Worm (Caenorhabditis elegans) whole organism, early embryonic: ENCODE measurements around the gene srx-32.

Source experiments
- B0310.2 ChIP-seq: sonication (generic microtip); optimal IDR thresholded peaks from 2 replicates; lab custom pipeline; 2016; ENCODE audit warnings: mild to moderate bottlenecking, missing genetic modification characterization, missing compliant biosample characterization
- F13C5.2 ChIP-seq: sonication (generic microtip); optimal IDR thresholded peaks from 2 replicates; lab custom pipeline; 2017; ENCODE audit warnings: mild to moderate bottlenecking, missing genetic modification characterization, inconsistent platforms, missing compliant biosample characterization
- aly-1 ChIP-seq: sonication (generic microtip); optimal IDR thresholded peaks from 2 replicates; lab custom pipeline; 2016; ENCODE audit warnings: missing genetic modification characterization, missing compliant biosample characterization
- ama-1 ChIP-seq: fragments of 150-350 bp; optimal IDR thresholded peaks from 2 replicates; lab custom pipeline; 2014
- ceh-13 ChIP-seq: fragments of 200-800 bp; sonication (Bioruptor generic); optimal IDR thresholded peaks from 2 replicates; lab custom pipeline; 2018; ENCODE audit warnings: mild to moderate bottlenecking, missing genetic modification characterization, missing compliant biosample characterization
- ceh-36 ChIP-seq: sonication (generic microtip); optimal IDR thresholded peaks from 2 replicates; lab custom pipeline; 2016; ENCODE audit warnings: missing genetic modification characterization, inconsistent platforms, missing compliant biosample characterization
- ets-7 ChIP-seq: sonication (generic microtip); optimal IDR thresholded peaks from 2 replicates; lab custom pipeline; 2016; ENCODE audit warnings: missing genotype, missing genetic modification characterization, missing compliant biosample characterization
- flt-1 ChIP-seq: fragments of 200-800 bp; sonication (Bioruptor generic); IDR thresholded peaks from 2 replicates; pipeline ENCODE4 v1.3.6; 2022; ENCODE audit warnings: missing genetic modification characterization, missing compliant biosample characterization
- hmbx-1 ChIP-seq: sonication (generic microtip); optimal IDR thresholded peaks from 2 replicates; lab custom pipeline; 2016; ENCODE audit warnings: mild to moderate bottlenecking, missing genetic modification characterization, missing compliant biosample characterization
- hmg-4 ChIP-seq: fragments of 200-800 bp; sonication (Bioruptor generic); optimal IDR thresholded peaks from 2 replicates; lab custom pipeline; 2018; ENCODE audit warnings: mild to moderate bottlenecking, missing genetic modification characterization, missing compliant biosample characterization
- hnd-1 ChIP-seq: sonication (generic microtip); optimal IDR thresholded peaks from 2 replicates; lab custom pipeline; 2016; ENCODE audit warnings: missing genetic modification characterization, missing compliant biosample characterization
- pes-1 ChIP-seq: fragments of 200-800 bp; sonication (Bioruptor generic); IDR thresholded peaks from 2 replicates; pipeline ENCODE4 v1.3.6; 2022; ENCODE audit warnings: missing genetic modification reagents, missing genetic modification characterization, missing compliant biosample characterization
- scrt-1 ChIP-seq: fragments of 200-800 bp; sonication (Bioruptor generic); IDR thresholded peaks from 2 replicates; pipeline ENCODE4 v1.3.6; 2022; ENCODE audit warnings: missing genetic modification characterization, missing compliant biosample characterization
- sea-1 ChIP-seq: fragments of 200-800 bp; sonication (Bioruptor generic); conservative IDR thresholded peaks from 2 replicates; pipeline ENCODE4 v1.3.6; 2022; ENCODE audit warnings: missing genetic modification characterization, missing compliant biosample characterization
- tbx-11 ChIP-seq: fragments of 200-800 bp; sonication (Bioruptor generic); IDR thresholded peaks from 2 replicates; pipeline ENCODE4 v1.3.6; 2022; ENCODE audit warnings: missing genetic modification characterization, missing compliant biosample characterization
- tbx-37 ChIP-seq: fragments of 200-800 bp; sonication (Bioruptor generic); conservative IDR thresholded peaks from 2 replicates; pipeline ENCODE4 v1.3.6; 2022; ENCODE audit warnings: missing genetic modification reagents, missing genetic modification characterization, missing compliant biosample characterization
- tra-4 ChIP-seq: sonication (generic microtip); optimal IDR thresholded peaks from 2 replicates; lab custom pipeline; 2017; ENCODE audit warnings: missing genetic modification characterization, missing compliant biosample characterization

Gene srx-32

ce11 chrV:814716-815115 lies 5.8 kb downstream of the srx-32 start, which contains the start of gene R13D11.3:
TSS of gene R13D11.3 (plus strand) at chrV:815016.
- no peak for TF ChIP-seq aly-1 (tag; lab: Kevin White, UChicago)
- TF ChIP-seq B0310.2 (tag; lab: Kevin White, UChicago): no peak
- no peak for TF ChIP-seq tra-4 (tag; lab: Kevin White, UChicago)
- TF ChIP-seq ceh-36 (tag; lab: Kevin White, UChicago): no peak
- TF ChIP-seq sea-1 (GFP tag; lab: Robert Waterston, UW): no peak
- TF ChIP-seq tbx-11 (GFP tag; lab: Robert Waterston, UW): no peak
- TF ChIP-seq ama-1 (lab: Kevin White, UChicago): no peak
- TF ChIP-seq hmbx-1 (tag; lab: Kevin White, UChicago): no peak
- no peak for TF ChIP-seq hmg-4 (GFP tag; lab: Kevin White, UChicago)
- TF ChIP-seq tbx-37 (GFP tag; lab: Robert Waterston, UW): no peak
- no peak for TF ChIP-seq ceh-13
- no peak for TF ChIP-seq scrt-1
- no peak for TF ChIP-seq flt-1
- TF ChIP-seq ets-7: no peak

ce11 chrV:813101-813500 lies 7.4 kb downstream of the srx-32 start, which contains the start of gene R13D11.10:
TSS of gene R13D11.10 (minus strand) at chrV:813201.
- TF ChIP-seq hnd-1 (tag; lab: Kevin White, UChicago) (no peak), B0310.2 (tag; lab: Kevin White, UChicago) (no peak), flt-1 (no peak), tbx-11 (GFP tag; lab: Robert Waterston, UW) (no peak), sea-1 (GFP tag; lab: Robert Waterston, UW) (no peak), aly-1 (tag; lab: Kevin White, UChicago) (no peak), tra-4 (tag; lab: Kevin White, UChicago) (no peak), hmbx-1 (tag; lab: Kevin White, UChicago) (no peak), ets-7 (no peak), pes-1 (GFP tag; lab: Robert Waterston, UW) (no peak), F13C5.2 (tag; lab: Kevin White, UChicago) (no peak), ceh-13 (no peak), tbx-37 (GFP tag; lab: Robert Waterston, UW) (no peak), hmg-4 (GFP tag; lab: Kevin White, UChicago) (no peak), scrt-1 (no peak), ceh-36 (tag; lab: Kevin White, UChicago) (no peak), ama-1 (lab: Kevin White, UChicago) (no peak)

ce11 chrV:810281-810862 lies 10.2 kb downstream of the srx-32 start, which contains the start of gene R13D11.4:
TSS of gene R13D11.4 (plus strand) at chrV:810812.
- no peak for TF ChIP-seq flt-1
- TF ChIP-seq sea-1 (GFP tag; lab: Robert Waterston, UW): no peak
- TF ChIP-seq ets-7: no peak
- TF ChIP-seq B0310.2 (tag; lab: Kevin White, UChicago): no peak
- no peak for TF ChIP-seq ceh-13
- TF ChIP-seq pes-1 (GFP tag; lab: Robert Waterston, UW): no peak
- no peak for TF ChIP-seq ceh-36 (tag; lab: Kevin White, UChicago)
- no peak for TF ChIP-seq aly-1 (tag; lab: Kevin White, UChicago)
- no peak for TF ChIP-seq hmg-4 (GFP tag; lab: Kevin White, UChicago)
- TF ChIP-seq F13C5.2 (tag; lab: Kevin White, UChicago): no peak
- TF ChIP-seq ama-1 (lab: Kevin White, UChicago): no peak
- TF ChIP-seq hnd-1 (tag; lab: Kevin White, UChicago): no peak
- TF ChIP-seq tbx-37 (GFP tag; lab: Robert Waterston, UW): no peak
- no peak for TF ChIP-seq hmbx-1 (tag; lab: Kevin White, UChicago)
- TF ChIP-seq tbx-11 (GFP tag; lab: Robert Waterston, UW): no peak
- TF ChIP-seq tra-4 (tag; lab: Kevin White, UChicago): no peak
- no peak for TF ChIP-seq scrt-1

- TF ChIP-seq tra-4 (tag; lab: Kevin White, UChicago): no peak
- no peak for TF ChIP-seq F13C5.2 (tag; lab: Kevin White, UChicago)
- TF ChIP-seq B0310.2 (tag; lab: Kevin White, UChicago): no peak
- no peak for TF ChIP-seq hnd-1 (tag; lab: Kevin White, UChicago)
- TF ChIP-seq ets-7: no peak
Observed at ce11 chrV:808260-808659, 12.3 kb downstream of the srx-32 start.

- TF ChIP-seq F13C5.2 (tag; lab: Kevin White, UChicago): no peak
- TF ChIP-seq flt-1: no peak
- no peak for TF ChIP-seq pes-1 (GFP tag; lab: Robert Waterston, UW)
- TF ChIP-seq tra-4 (tag; lab: Kevin White, UChicago): no peak
- TF ChIP-seq tbx-11 (GFP tag; lab: Robert Waterston, UW): no peak
- TF ChIP-seq B0310.2 (tag; lab: Kevin White, UChicago): no peak
- no peak for TF ChIP-seq sea-1 (GFP tag; lab: Robert Waterston, UW)
- no peak for TF ChIP-seq tbx-37 (GFP tag; lab: Robert Waterston, UW)
- TF ChIP-seq ama-1 (lab: Kevin White, UChicago): no peak
- no peak for TF ChIP-seq hmg-4 (GFP tag; lab: Kevin White, UChicago)
- no peak for TF ChIP-seq aly-1 (tag; lab: Kevin White, UChicago)
- no peak for TF ChIP-seq ceh-13
- TF ChIP-seq hnd-1 (tag; lab: Kevin White, UChicago): no peak
- no peak for TF ChIP-seq hmbx-1 (tag; lab: Kevin White, UChicago)
- no peak for TF ChIP-seq ceh-36 (tag; lab: Kevin White, UChicago)
- no peak for TF ChIP-seq scrt-1
- TF ChIP-seq ets-7: no peak
Observed at ce11 chrV:804485-804884, 16.0 kb downstream of the srx-32 start, which contains the start of gene nhr-270. TSS of gene nhr-270 (minus strand) at chrV:804741.

- TF ChIP-seq ets-7: no peak
- TF ChIP-seq hmbx-1 (tag; lab: Kevin White, UChicago): no peak
- TF ChIP-seq tra-4 (tag; lab: Kevin White, UChicago): no peak
- TF ChIP-seq ceh-36 (tag; lab: Kevin White, UChicago): no peak
- TF ChIP-seq tbx-37 (GFP tag; lab: Robert Waterston, UW): no peak
- no peak for TF ChIP-seq scrt-1
- TF ChIP-seq F13C5.2 (tag; lab: Kevin White, UChicago): no peak
- no peak for TF ChIP-seq pes-1 (GFP tag; lab: Robert Waterston, UW)
Observed at ce11 chrV:803472-803871, 17.1 kb downstream of the srx-32 start.
